Fruit fly (Drosophila melanogaster): ENCODE data around the gene CheB98a.

The CheB98a gene

dm6 chr3R:28842431-28842830 is 35.9 kb downstream of the CheB98a start:
- TF ChIP-seq CG14711 (tag; optimal IDR thresholded peaks at IDR 0.05) (no peak), cic (GFP tag; optimal IDR thresholded peaks at IDR 0.05) (peak; percentile 4)

- TF ChIP-seq tj (GFP tag; optimal IDR thresholded peaks at IDR 0.05) (peak; percentile 61), CG7101 (tag; optimal IDR thresholded peaks at IDR 0.05) (no peak), Mnt (GFP tag; optimal IDR thresholded peaks at IDR 0.05) (no peak)
These were observed 37.5 kb downstream of the CheB98a start for dm6 chr3R:28843776-28844610.

dm6 chr3R:28844611-28845376 is 38.3 kb downstream of the CheB98a start, which contains the start of the genes Apc and spg:
Gene Apc (minus strand): TSS chr3R:28844748.
Gene spg (plus strand): TSS chr3R:28845270.
- peak; percentile 9 for TF ChIP-seq Crg-1 (GFP tag; optimal IDR thresholded peaks at IDR 0.05)
- TF ChIP-seq CG33017 (tag; optimal IDR thresholded peaks at IDR 0.05), result peak; percentile 1
- TF ChIP-seq CG5204 (GFP tag; optimal IDR thresholded peaks at IDR 0.05), result peak; percentile 62
- TF ChIP-seq CG14711 (tag; optimal IDR thresholded peaks at IDR 0.05), result peak; percentile 28
- TF ChIP-seq pad (GFP tag; optimal IDR thresholded peaks at IDR 0.05), result no peak
- TF ChIP-seq CG11617 (GFP tag; optimal IDR thresholded peaks at IDR 0.05), result peak; percentile 37
- no peak for TF ChIP-seq kay (GFP tag; ENCODE audit: borderline replicate concordance)
- peak; percentile 59 for TF ChIP-seq Mnt (GFP tag; optimal IDR thresholded peaks at IDR 0.05)
- TF ChIP-seq cic (GFP tag; optimal IDR thresholded peaks at IDR 0.05), result peak; percentile 36
- peak; percentile 64 for TF ChIP-seq ovo (GFP tag; optimal IDR thresholded peaks at IDR 0.05)
- no peak for TF ChIP-seq cnc (optimal IDR thresholded peaks at IDR 0.05)
- TF ChIP-seq CG12768 (GFP tag; optimal IDR thresholded peaks at IDR 0.05), result peak; percentile 69
- TF ChIP-seq bab1 (GFP tag; optimal IDR thresholded peaks at IDR 0.05), result peak; percentile 17
- TF ChIP-seq CG7101 (tag; optimal IDR thresholded peaks at IDR 0.05), result peak; percentile 36
- peak; percentile 1 for TF ChIP-seq CG1620 (GFP tag; optimal IDR thresholded peaks at IDR 0.05)
- no peak for TF ChIP-seq tj (GFP tag; optimal IDR thresholded peaks at IDR 0.05)
- no peak for TF ChIP-seq Hr96 (GFP tag; optimal IDR thresholded peaks at IDR 0.05)
- TF ChIP-seq Clk (GFP tag; optimal IDR thresholded peaks at IDR 0.05), result peak; percentile 6
- TF ChIP-seq toe (GFP tag; optimal IDR thresholded peaks at IDR 0.05), result peak; percentile 71
- TF ChIP-seq CG7045 (GFP tag; optimal IDR thresholded peaks at IDR 0.05), result peak; percentile 22

dm6 chr3R:28845377-28845876 is 38.9 kb downstream of the CheB98a start:
- TF ChIP-seq tj (GFP tag; optimal IDR thresholded peaks at IDR 0.05), result peak; percentile 31
- TF ChIP-seq Hr96 (GFP tag; optimal IDR thresholded peaks at IDR 0.05), result no peak

- TF ChIP-seq CG12768 (GFP tag; optimal IDR thresholded peaks at IDR 0.05) (no peak), CG1620 (GFP tag; optimal IDR thresholded peaks at IDR 0.05) (no peak), CG14711 (tag; optimal IDR thresholded peaks at IDR 0.05) (no peak), bab1 (GFP tag; optimal IDR thresholded peaks at IDR 0.05) (no peak), Hr96 (GFP tag; optimal IDR thresholded peaks at IDR 0.05) (no peak), pad (GFP tag; optimal IDR thresholded peaks at IDR 0.05) (no peak), Clk (GFP tag; optimal IDR thresholded peaks at IDR 0.05) (no peak), CG7101 (tag; optimal IDR thresholded peaks at IDR 0.05) (no peak), cic (GFP tag; optimal IDR thresholded peaks at IDR 0.05) (no peak), tj (GFP tag; optimal IDR thresholded peaks at IDR 0.05) (no peak), Mnt (GFP tag; optimal IDR thresholded peaks at IDR 0.05) (no peak), Crg-1 (GFP tag; optimal IDR thresholded peaks at IDR 0.05) (no peak), CG7045 (GFP tag; optimal IDR thresholded peaks at IDR 0.05) (no peak), CG33017 (tag; optimal IDR thresholded peaks at IDR 0.05) (no peak), toe (GFP tag; optimal IDR thresholded peaks at IDR 0.05) (no peak), kay (GFP tag; ENCODE audit: borderline replicate concordance) (no peak), CG11617 (GFP tag; optimal IDR thresholded peaks at IDR 0.05) (no peak), CG5204 (GFP tag; optimal IDR thresholded peaks at IDR 0.05) (no peak)
These were observed 39.5 kb downstream of the CheB98a start for dm6 chr3R:28845981-28846380.

dm6 chr3R:28846877-28847529 is 40.5 kb downstream of the CheB98a start:
- TF ChIP-seq toe (GFP tag; optimal IDR thresholded peaks at IDR 0.05), result peak; percentile 30
- TF ChIP-seq kay (GFP tag; ENCODE audit: borderline replicate concordance), result peak; percentile 26
- TF ChIP-seq CG11617 (GFP tag; optimal IDR thresholded peaks at IDR 0.05), result no peak
